Worm (Caenorhabditis elegans): ENCODE measurements around the gene H13N06.2.

H13N06.2 gene

ce11 chrX:15478717-15479116 is 9.2 kb upstream of the H13N06.2 start, which contains the start of gene gcy-36:
TSS of gene gcy-36 (plus strand) at chrX:15479017.
- TF ChIP-seq ztf-4 (tag; optimal IDR thresholded peaks at IDR 0.05): no peak
- no peak for TF ChIP-seq nhr-23 (tag; optimal IDR thresholded peaks at IDR 0.05)
- TF ChIP-seq skn-1 (tag; optimal IDR thresholded peaks at IDR 0.05): no peak
- no peak for TF ChIP-seq blmp-1 (tag; optimal IDR thresholded peaks at IDR 0.05; ENCODE audit: insufficient read depth)
- TF ChIP-seq zag-1 (tag; optimal IDR thresholded peaks at IDR 0.05): no peak
- no peak for TF ChIP-seq egl-27 (tag; optimal IDR thresholded peaks at IDR 0.05)
- no peak for TF ChIP-seq crh-2 (tag; optimal IDR thresholded peaks at IDR 0.05)
- TF ChIP-seq fos-1 (tag; optimal IDR thresholded peaks at IDR 0.05): no peak
- no peak for TF ChIP-seq lin-13 (GFP tag; optimal IDR thresholded peaks at IDR 0.05)

ce11 chrX:15485262-15485661 is 2.6 kb upstream of the H13N06.2 start:
- TF ChIP-seq egl-27 (tag; optimal IDR thresholded peaks at IDR 0.05) (peak; percentile 14), sma-3 (GFP tag; optimal IDR thresholded peaks at IDR 0.05) (peak; percentile 87), lsy-2 (tag; optimal IDR thresholded peaks at IDR 0.05) (no peak), mdl-1 (tag; optimal IDR thresholded peaks at IDR 0.05) (no peak), ztf-11 (tag; optimal IDR thresholded peaks at IDR 0.05) (no peak), alr-1 (tag; optimal IDR thresholded peaks at IDR 0.05) (no peak)

ce11 chrX:15487162-15487561 is 744 bp upstream of the H13N06.2 start:
- TF ChIP-seq nhr-11 (tag; optimal IDR thresholded peaks at IDR 0.05) (no peak), ceh-16 (tag; optimal IDR thresholded peaks at IDR 0.05) (peak; percentile 6), snpc-4 (tag; optimal IDR thresholded peaks at IDR 0.05) (no peak)

- TF ChIP-seq nhr-10 (tag; optimal IDR thresholded peaks at IDR 0.05) (no peak), dmd-4 (tag; optimal IDR thresholded peaks at IDR 0.05) (no peak), unc-55 (GFP tag; optimal IDR thresholded peaks at IDR 0.05) (no peak), nhr-129 (tag; optimal IDR thresholded peaks at IDR 0.05) (no peak), ztf-4 (tag; optimal IDR thresholded peaks at IDR 0.05) (no peak), elt-3 (tag; optimal IDR thresholded peaks at IDR 0.05) (no peak), lin-11 (tag; optimal IDR thresholded peaks at IDR 0.05) (no peak), egl-27 (tag; optimal IDR thresholded peaks at IDR 0.05) (no peak)
Observed at ce11 chrX:15491110-15491509, 3.2 kb downstream of the H13N06.2 start.

ce11 chrX:15492759-15493158 is 4.9 kb downstream of the H13N06.2 start:
- TF ChIP-seq lin-39 (tag; optimal IDR thresholded peaks at IDR 0.05) (no peak), egl-27 (tag; optimal IDR thresholded peaks at IDR 0.05) (peak; percentile 85), ceh-16 (tag; optimal IDR thresholded peaks at IDR 0.05) (no peak), snpc-4 (tag; optimal IDR thresholded peaks at IDR 0.05) (peak; percentile 76), gmeb-1 (tag; optimal IDR thresholded peaks at IDR 0.05) (peak; percentile 65), nhr-21 (tag; optimal IDR thresholded peaks at IDR 0.05) (peak; percentile 39), nhr-6 (tag; optimal IDR thresholded peaks at IDR 0.05) (no peak), elt-3 (tag; optimal IDR thresholded peaks at IDR 0.05) (no peak), sma-9 (GFP tag; optimal IDR thresholded peaks at IDR 0.05) (peak; percentile 84), sma-9 (tag; optimal IDR thresholded peaks at IDR 0.05) (no peak), fos-1 (tag; optimal IDR thresholded peaks at IDR 0.05) (peak; percentile 61), zag-1 (tag; optimal IDR thresholded peaks at IDR 0.05) (peak; percentile 34), C34F6.9 (tag; optimal IDR thresholded peaks at IDR 0.05) (peak; percentile 71), lin-13 (GFP tag; optimal IDR thresholded peaks at IDR 0.05) (peak; percentile 80), ztf-4 (tag; optimal IDR thresholded peaks at IDR 0.05) (peak; percentile 58), F13H6.1 (tag; optimal IDR thresholded peaks at IDR 0.05) (peak; percentile 80), dmd-4 (tag; optimal IDR thresholded peaks at IDR 0.05) (no peak), ama-1 (optimal IDR thresholded peaks at IDR 0.05) (peak; percentile 42), mab-5 (tag; optimal IDR thresholded peaks at IDR 0.05) (peak; percentile 65), mdl-1 (tag; optimal IDR thresholded peaks at IDR 0.05) (peak in 1 of 2 experiments; percentile 66), unc-55 (GFP tag; optimal IDR thresholded peaks at IDR 0.05) (peak; percentile 79), R02D3.7 (tag; optimal IDR thresholded peaks at IDR 0.05) (no peak), crh-2 (tag; optimal IDR thresholded peaks at IDR 0.05) (peak; percentile 81), lin-11 (tag; optimal IDR thresholded peaks at IDR 0.05) (peak; percentile 7), nhr-25 (tag; optimal IDR thresholded peaks at IDR 0.05) (peak; percentile 11), nhr-129 (tag; optimal IDR thresholded peaks at IDR 0.05) (peak; percentile 66), sma-3 (GFP tag; optimal IDR thresholded peaks at IDR 0.05) (peak; percentile 64), sem-4 (tag; optimal IDR thresholded peaks at IDR 0.05) (peak; percentile 79), lsy-2 (tag; optimal IDR thresholded peaks at IDR 0.05) (peak; percentile 54 to 85)
